Fruit fly (Drosophila melanogaster): ENCODE measurements around the gene CG9114.

DNA sequence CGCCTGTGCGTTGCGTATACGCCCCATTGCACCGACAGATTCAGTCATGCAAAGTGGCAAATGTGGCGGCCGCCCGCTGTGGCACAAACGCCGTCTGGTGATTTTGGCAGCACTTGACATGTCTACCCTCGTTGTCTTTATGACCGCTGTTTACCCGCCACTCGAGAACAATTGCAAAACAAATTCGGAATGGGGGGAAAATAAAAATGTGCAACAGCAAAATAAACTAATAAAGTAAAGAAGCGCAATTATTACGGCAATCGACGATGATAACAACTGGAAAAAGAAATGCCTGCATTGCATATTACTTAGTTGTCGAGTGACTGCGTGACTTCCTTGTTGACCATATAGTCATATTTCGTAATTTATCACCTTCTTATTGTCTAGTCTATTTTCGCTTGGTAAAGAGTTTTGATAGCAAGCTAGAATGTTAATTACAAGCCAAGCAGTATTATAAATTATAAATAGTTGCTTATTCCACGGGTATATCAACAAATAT lies 24.4 kb downstream of the CG9114 start:
- TF ChIP-seq CTCF (optimal IDR thresholded peaks at IDR 0.05) (no peak), CG8478 (optimal IDR thresholded peaks at IDR 0.05) (no peak)
